Worm (Caenorhabditis elegans): Measurements from ENCODE around the gene srsx-11.

The srsx-11 gene

ce11 chrV:4948635-4949034, 30.3 kb downstream of the srsx-11 start, which contains the start of gene str-209:
str-209 (plus strand) TSS chrV:4948935.
- TF ChIP-seq C34B4.2 (tag; optimal IDR thresholded peaks at IDR 0.05) (no peak), zag-1 (tag; optimal IDR thresholded peaks at IDR 0.05) (no peak), ztf-11 (tag; optimal IDR thresholded peaks at IDR 0.05) (no peak), irx-1 (tag; optimal IDR thresholded peaks at IDR 0.05) (no peak), fkh-8 (tag; optimal IDR thresholded peaks at IDR 0.05) (no peak), lin-39 (tag; optimal IDR thresholded peaks at IDR 0.05) (no peak), Y116A8C.19 (tag; optimal IDR thresholded peaks at IDR 0.05; ENCODE audit: borderline replicate concordance) (no peak), jun-1 (tag; optimal IDR thresholded peaks at IDR 0.05) (no peak), unc-62 (GFP tag; optimal IDR thresholded peaks at IDR 0.05) (no peak), nhr-85 (tag) (no peak), fos-1 (tag; optimal IDR thresholded peaks at IDR 0.05) (no peak), nhr-237 (tag; optimal IDR thresholded peaks at IDR 0.05) (no peak), snpc-4 (tag; optimal IDR thresholded peaks at IDR 0.05) (no peak)

- TF ChIP-seq nhr-237 (tag; optimal IDR thresholded peaks at IDR 0.05) (no peak), nhr-90 (tag; optimal IDR thresholded peaks at IDR 0.05; ENCODE audit: poor library complexity) (no peak), grh-1 (GFP tag; IDR thresholded peaks at IDR 0.05) (no peak), hpl-2 (GFP tag; optimal IDR thresholded peaks at IDR 0.05) (no peak), mef-2 (tag; optimal IDR thresholded peaks at IDR 0.05) (no peak), fkh-10 (GFP tag; optimal IDR thresholded peaks at IDR 0.05) (no peak), dpl-1 (GFP tag; optimal IDR thresholded peaks at IDR 0.05) (no peak), xbp-1 (tag; optimal IDR thresholded peaks at IDR 0.05) (no peak), skn-1 (tag; optimal IDR thresholded peaks at IDR 0.05) (no peak), ztf-4 (tag; optimal IDR thresholded peaks at IDR 0.05) (no peak), aha-1 (tag; optimal IDR thresholded peaks at IDR 0.05) (no peak), ceh-88 (GFP tag; IDR thresholded peaks at IDR 0.05) (no peak), elt-3 (tag; optimal IDR thresholded peaks at IDR 0.05) (no peak), egl-13 (tag; optimal IDR thresholded peaks at IDR 0.05) (no peak)
Observed at ce11 chrV:4944219-4944618, 34.7 kb downstream of the srsx-11 start, which contains the start of gene str-211. str-211 (minus strand) TSS chrV:4944319.

DNA sequence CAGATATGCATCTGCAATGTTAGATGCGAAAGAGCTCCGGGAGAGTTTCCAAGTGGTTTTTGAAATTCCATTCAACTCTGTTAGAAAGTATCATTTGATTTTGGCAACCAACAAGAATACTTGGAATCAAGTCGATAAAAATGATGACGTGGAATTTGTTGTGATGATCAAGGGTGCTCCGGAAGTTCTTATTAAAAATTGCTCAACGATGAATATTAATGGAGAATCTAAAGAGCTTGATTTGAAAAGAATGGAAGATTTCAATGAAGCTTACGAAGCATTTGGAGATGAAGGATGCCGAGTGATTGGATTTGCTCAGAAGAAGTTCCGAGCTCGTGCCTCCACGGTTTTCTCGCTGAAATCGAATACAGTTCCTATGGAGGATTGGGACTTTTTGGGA, 41.6 kb downstream of the srsx-11 start:
- TF ChIP-seq fos-1 (tag; optimal IDR thresholded peaks at IDR 0.05) (no peak), nhr-47 (tag; optimal IDR thresholded peaks at IDR 0.05) (no peak), ces-1 (GFP tag; optimal IDR thresholded peaks at IDR 0.05) (no peak), ceh-63 (GFP tag; optimal IDR thresholded peaks at IDR 0.05) (no peak), lsy-2 (tag; optimal IDR thresholded peaks at IDR 0.05) (no peak), nhr-237 (tag; optimal IDR thresholded peaks at IDR 0.05) (no peak), grh-1 (GFP tag; IDR thresholded peaks at IDR 0.05) (no peak), ets-5 (GFP tag; IDR thresholded peaks at IDR 0.05) (no peak), nhr-76 (tag; optimal IDR thresholded peaks at IDR 0.05) (no peak), egl-27 (tag; optimal IDR thresholded peaks at IDR 0.05) (no peak), hlh-17 (GFP tag; optimal IDR thresholded peaks at IDR 0.05; ENCODE audit: borderline replicate concordance) (no peak), sox-4 (tag; optimal IDR thresholded peaks at IDR 0.05) (no peak), ceh-8 (GFP tag; optimal IDR thresholded peaks at IDR 0.05) (no peak), lin-39 (tag; optimal IDR thresholded peaks at IDR 0.05) (no peak), nhr-12 (tag; optimal IDR thresholded peaks at IDR 0.05) (no peak), pqm-1 (tag; optimal IDR thresholded peaks at IDR 0.05) (no peak), snpc-4 (tag; optimal IDR thresholded peaks at IDR 0.05) (no peak), fkh-4 (tag; optimal IDR thresholded peaks at IDR 0.05; ENCODE audit: borderline replicate concordance) (no peak), F16B12.6 (tag; optimal IDR thresholded peaks at IDR 0.05) (no peak), nhr-90 (tag; optimal IDR thresholded peaks at IDR 0.05; ENCODE audit: poor library complexity) (no peak)

Data from whole organism, L1 larva.